Fruit fly (Drosophila melanogaster) whole organism, embryonic: ENCODE results near the gene CG10337.
A peak's percentile ranks its signal among the peaks of the same experiment; 100 is the strongest.

Experiments used
- Ada2b ChIP-seq: fragments of 200-800 bp; sonication (Bioruptor generic); IDR thresholded peaks from 2 replicates; pipeline ENCODE4 v1.3.6; 2022; ENCODE audit warnings: missing biosample characterization, missing genetic modification characterization
- Bgb ChIP-seq: fragments of 200-800 bp; sonication (Bioruptor generic); IDR thresholded peaks from 2 replicates; pipeline ENCODE4 v1.3.6; 2022; ENCODE audit warnings: missing biosample characterization, missing genetic modification characterization; ENCODE audit not compliant: partially characterized antibody
- CG10274 ChIP-seq: fragments of 200-800 bp; sonication (Bioruptor generic); optimal IDR thresholded peaks from 3 replicates; lab custom pipeline; 2017; ENCODE audit warnings: missing biosample characterization, mild to moderate bottlenecking, missing genetic modification characterization
- CG10366 ChIP-seq: fragments of 200-800 bp; sonication (Bioruptor generic); IDR thresholded peaks from 2 replicates; pipeline ENCODE4 v1.3.6; 2022; ENCODE audit warnings: missing biosample characterization, missing genetic modification characterization
- CG11085 ChIP-seq: fragments of 200-800 bp; sonication (Bioruptor generic); IDR thresholded peaks from 2 replicates; pipeline ENCODE4 v1.3.6; 2022; ENCODE audit warnings: missing biosample characterization, missing genetic modification characterization
- CG11247 ChIP-seq: fragments of 200-800 bp; sonication (Bioruptor generic); IDR thresholded peaks from 2 replicates; pipeline ENCODE4 v1.3.6; 2022; ENCODE audit warnings: missing biosample characterization, missing genetic modification characterization
- CG12155 ChIP-seq: fragments of 200-800 bp; sonication (Bioruptor generic); optimal IDR thresholded peaks from 3 replicates; lab custom pipeline; 2016; ENCODE audit warnings: missing biosample characterization, missing genetic modification characterization
- CG12236 ChIP-seq: fragments of 200-800 bp; sonication (Bioruptor generic); optimal IDR thresholded peaks from 2 replicates; lab custom pipeline; 2016; ENCODE audit warnings: missing biosample characterization, missing genetic modification characterization
- CG13296 ChIP-seq: fragments of 200-800 bp; sonication (Bioruptor generic); optimal IDR thresholded peaks from 3 replicates; lab custom pipeline; 2018; ENCODE audit warnings: missing biosample characterization, mild to moderate bottlenecking, missing genetic modification characterization
- CG14710 ChIP-seq: fragments of 200-800 bp; sonication (Bioruptor generic); optimal IDR thresholded peaks from 3 replicates; lab custom pipeline; 2019; ENCODE audit warnings: missing biosample characterization, mild to moderate bottlenecking, missing genetic modification characterization, moderate library complexity
- CG15601 ChIP-seq: fragments of 200-800 bp; sonication (Bioruptor generic); optimal IDR thresholded peaks from 3 replicates; lab custom pipeline; 2019; ENCODE audit warnings: missing biosample characterization, mild to moderate bottlenecking, missing genetic modification characterization, moderate library complexity
- CG18619 ChIP-seq: fragments of 200-800 bp; sonication (Bioruptor generic); optimal IDR thresholded peaks from 3 replicates; lab custom pipeline; 2017; ENCODE audit warnings: missing biosample characterization, mild to moderate bottlenecking, missing genetic modification characterization
- CG18764 ChIP-seq: fragments of 200-800 bp; sonication (Bioruptor generic); optimal IDR thresholded peaks from 3 replicates; lab custom pipeline; 2016; ENCODE audit warnings: missing biosample characterization, missing genetic modification characterization
- CG31441 ChIP-seq: fragments of 200-800 bp; sonication (Bioruptor generic); IDR thresholded peaks from 2 replicates; pipeline ENCODE4 v1.3.6; 2022; ENCODE audit warnings: missing biosample characterization, missing genetic modification characterization
- CG3407 ChIP-seq: fragments of 200-800 bp; sonication (Bioruptor generic); optimal IDR thresholded peaks from 2 replicates; lab custom pipeline; 2018; ENCODE audit warnings: missing biosample characterization, mild to moderate bottlenecking, missing genetic modification characterization
- CG4404 ChIP-seq: fragments of 200-800 bp; sonication (Bioruptor generic); IDR thresholded peaks from 2 replicates; pipeline ENCODE4 v1.3.6; 2022; ENCODE audit warnings: missing biosample characterization, missing genetic modification characterization
- CG4424 ChIP-seq: fragments of 200-800 bp; sonication (Bioruptor generic); optimal IDR thresholded peaks from 3 replicates; lab custom pipeline; 2016; ENCODE audit warnings: missing biosample characterization, missing genetic modification characterization
- CG5180 ChIP-seq: fragments of 200-800 bp; sonication (Bioruptor generic); optimal IDR thresholded peaks from 3 replicates; lab custom pipeline; 2017; ENCODE audit warnings: missing biosample characterization, missing genetic modification characterization, mild to moderate bottlenecking, moderate library complexity, missing genetic modification reagents
- CG6654 ChIP-seq: fragments of 200-800 bp; sonication (Bioruptor generic); optimal IDR thresholded peaks from 2 replicates; lab custom pipeline; 2017; ENCODE audit warnings: missing biosample characterization, mild to moderate bottlenecking, missing genetic modification characterization
- CG6854 ChIP-seq: fragments of 200-800 bp; sonication (Bioruptor generic); optimal IDR thresholded peaks from 3 replicates; lab custom pipeline; 2017; ENCODE audit warnings: missing biosample characterization, mild to moderate bottlenecking, missing genetic modification characterization
- CG8478 ChIP-seq: fragments of >200 bp; optimal IDR thresholded peaks from 2 replicates; lab custom pipeline; 2018
- CG9609 ChIP-seq: fragments of 200-800 bp; sonication (Bioruptor generic); optimal IDR thresholded peaks from 3 replicates; lab custom pipeline; 2016; ENCODE audit warnings: missing biosample characterization, missing genetic modification characterization
- D ChIP-seq, 2 experiments: fragments of 200-800 bp in 1 of 2; fragments of >200 bp in 1 of 2; sonication (Bioruptor generic) in 1 of 2; optimal IDR thresholded peaks; 2 replicates in 1 of 2; 3 replicates in 1 of 2; lab custom pipeline; 2017; ENCODE audit warnings: mild to moderate bottlenecking in 1 of 2, missing biosample characterization in 1 of 2, missing genetic modification characterization in 1 of 2, missing genetic modification reagents in 1 of 2
- Ets97D ChIP-seq: fragments of 200-800 bp; sonication (Bioruptor generic); optimal IDR thresholded peaks from 3 replicates; lab custom pipeline; 2016; ENCODE audit warnings: missing biosample characterization, missing genetic modification characterization
- Hand ChIP-seq: fragments of 200-800 bp; sonication (Bioruptor generic); optimal IDR thresholded peaks from 2 replicates; lab custom pipeline; 2017; ENCODE audit warnings: mild to moderate bottlenecking, missing biosample characterization, missing genetic modification reagents, missing genetic modification characterization
- Hmr ChIP-seq: fragments of 200-800 bp; sonication (Bioruptor generic); optimal IDR thresholded peaks from 3 replicates; lab custom pipeline; 2017; ENCODE audit warnings: mild to moderate bottlenecking, missing biosample characterization, missing genetic modification reagents, missing genetic modification characterization
- Mrtf ChIP-seq: fragments of 200-800 bp; sonication (Bioruptor generic); IDR thresholded peaks from 3 replicates; pipeline ENCODE4 v1.3.6; 2022; ENCODE audit warnings: missing biosample characterization, missing genetic modification characterization
- Oaz ChIP-seq: fragments of 200-800 bp; sonication (Bioruptor generic); IDR thresholded peaks from 2 replicates; pipeline ENCODE4 v1.3.6; 2022; ENCODE audit warnings: missing biosample characterization, missing genetic modification characterization
- Spps ChIP-seq: fragments of 200-800 bp; sonication (Bioruptor generic); optimal IDR thresholded peaks from 2 replicates; lab custom pipeline; 2018; ENCODE audit warnings: missing biosample characterization, mild to moderate bottlenecking, missing genetic modification characterization
- Stat92E ChIP-seq, 3 experiments: fragments of >200 bp in 2 of 3; fragments of 200-800 bp in 1 of 3; sonication (Bioruptor generic) in 1 of 3; optimal IDR thresholded peaks; 2 replicates each; lab custom pipeline; 2017 to 2019; ENCODE audit warnings: missing biosample characterization in 3 of 3, missing genetic modification characterization in 3 of 3, mild to moderate bottlenecking in 1 of 3, moderate library complexity in 1 of 3
- ash1 ChIP-seq: fragments of 200-800 bp; sonication (Bioruptor generic); optimal IDR thresholded peaks from 2 replicates; lab custom pipeline; 2018; ENCODE audit warnings: missing biosample characterization, mild to moderate bottlenecking, missing genetic modification characterization
- ems ChIP-seq: fragments of 200-800 bp; sonication (Bioruptor generic); optimal IDR thresholded peaks from 3 replicates; lab custom pipeline; 2016; ENCODE audit warnings: missing biosample characterization, missing genetic modification characterization
- gem ChIP-seq: fragments of 200-800 bp; sonication (Bioruptor generic); optimal IDR thresholded peaks from 2 replicates; lab custom pipeline; 2019; ENCODE audit warnings: missing biosample characterization, mild to moderate bottlenecking, missing genetic modification characterization, moderate library complexity
- gfzf ChIP-seq: fragments of 200-800 bp; sonication (Bioruptor generic); optimal IDR thresholded peaks from 2 replicates; lab custom pipeline; 2016; ENCODE audit warnings: missing biosample characterization, mild to moderate bottlenecking, missing genetic modification characterization, moderate library complexity
- hkb ChIP-seq, 2 experiments: fragments of 200-800 bp in 1 of 2; fragments of >200 bp in 1 of 2; sonication (Bioruptor generic) in 1 of 2; IDR thresholded peaks in 1 of 2; optimal IDR thresholded peaks in 1 of 2; 2 replicates each; pipeline versions ENCODE4 v1.3.6 to Lab custom; 2017 to 2022; ENCODE audit warnings: missing biosample characterization in 1 of 2, missing genetic modification characterization in 1 of 2
- insv ChIP-seq, 2 experiments: fragments of 200-800 bp; sonication (Bioruptor generic); optimal IDR thresholded peaks; 3 replicates each; lab custom pipeline; 2016 to 2018; ENCODE audit warnings: missing biosample characterization in 2 of 2, missing genetic modification characterization in 2 of 2
- kah ChIP-seq: fragments of 200-800 bp; sonication (Bioruptor generic); optimal IDR thresholded peaks from 2 replicates; lab custom pipeline; 2018; ENCODE audit warnings: missing biosample characterization, mild to moderate bottlenecking, missing genetic modification characterization
- ken ChIP-seq: fragments of 200-800 bp; sonication (Bioruptor generic); IDR thresholded peaks from 3 replicates; pipeline ENCODE4 v1.3.6; 2022; ENCODE audit warnings: missing biosample characterization, missing genetic modification characterization
- kni ChIP-seq: fragments of 200-800 bp; sonication (Bioruptor generic); optimal IDR thresholded peaks from 3 replicates; lab custom pipeline; 2017; ENCODE audit warnings: mild to moderate bottlenecking, missing biosample characterization, missing genetic modification reagents, missing genetic modification characterization
- nerfin-1 ChIP-seq: fragments of 200-800 bp; sonication (Bioruptor generic); optimal IDR thresholded peaks from 3 replicates; lab custom pipeline; 2019; ENCODE audit warnings: missing biosample characterization, mild to moderate bottlenecking, missing genetic modification characterization, moderate library complexity
- onecut ChIP-seq: fragments of 200-800 bp; sonication (Bioruptor generic); IDR thresholded peaks from 2 replicates; pipeline ENCODE4 v1.3.6; 2022; ENCODE audit warnings: missing biosample characterization, missing genetic modification characterization
- phol ChIP-seq: fragments of 200-800 bp; sonication (Bioruptor generic); optimal IDR thresholded peaks from 3 replicates; lab custom pipeline; 2018; ENCODE audit warnings: missing biosample characterization, mild to moderate bottlenecking, missing genetic modification characterization, moderate library complexity
- pita ChIP-seq: fragments of 200-800 bp; sonication (Bioruptor generic); optimal IDR thresholded peaks from 2 replicates; lab custom pipeline; 2017; ENCODE audit warnings: missing biosample characterization, mild to moderate bottlenecking, missing genetic modification characterization
- pum ChIP-seq: fragments of 200-800 bp; sonication (Bioruptor generic); optimal IDR thresholded peaks from 2 replicates; lab custom pipeline; 2016; ENCODE audit warnings: missing biosample characterization, missing genetic modification characterization
- scrt ChIP-seq: fragments of 200-800 bp; sonication (Bioruptor generic); optimal IDR thresholded peaks from 2 replicates; lab custom pipeline; 2018; ENCODE audit warnings: missing biosample characterization, mild to moderate bottlenecking, missing genetic modification characterization, moderate library complexity
- sisA ChIP-seq: fragments of 200-800 bp; sonication (Bioruptor generic); IDR thresholded peaks from 2 replicates; pipeline ENCODE4 v1.3.6; 2022; ENCODE audit warnings: missing biosample characterization, missing genetic modification characterization
- wdn ChIP-seq: fragments of 200-800 bp; sonication (Bioruptor generic); IDR thresholded peaks from 2 replicates; pipeline ENCODE4 v1.3.6; 2022; ENCODE audit warnings: missing biosample characterization, missing genetic modification characterization

Gene CG10337

dm6 chr2L:19572496-19573317 lies 25.9 kb upstream of the CG10337 start (continued):
- TF ChIP-seq ash1 (GFP tag; lab: Kevin White, UChicago) (no peak), ken (peak; percentile 28; the same call in 1 of the 3 replicates), CG12155 (peak; percentile 68), onecut (0 out of 2 replicates have a peak, but pooled peaks have one; percentile 27), CG4424 (GFP tag; lab: Kevin White, UChicago) (peak; percentile 42), pita (no peak), Bgb (GFP tag; lab: Robert Waterston, UW) (no peak), ems (GFP tag; lab: Kevin White, UChicago) (peak; percentile 59), CG11085 (GFP tag; lab: Robert Waterston, UW) (0 out of 2 replicates have a peak, but pooled peaks have one; percentile 14), Hand (GFP tag; lab: Kevin White, UChicago) (peak; percentile 54), Oaz (GFP tag; lab: Robert Waterston, UW) (no peak), kah (GFP tag; lab: Kevin White, UChicago) (no peak), CG5180 (peak; percentile 24), sisA (GFP tag; lab: Robert Waterston, UW) (peak; percentile 65), CG11247 (no peak), CG31441 (GFP tag; lab: Robert Waterston, UW) (peak; percentile 67), CG9609 (peak; percentile 47), CG3407 (GFP tag; lab: Kevin White, UChicago) (peak; percentile 30), wdn (GFP tag; lab: Robert Waterston, UW) (0 out of 2 replicates have a peak, but pooled peaks have one; percentile 13), CG6654 (GFP tag; lab: Kevin White, UChicago) (no peak), Mrtf (0 out of 3 replicates have a peak, but pooled peaks have one; percentile 8), CG15601 (tag; lab: Kevin White, UChicago) (peak; percentile 57), insv (GFP tag; optimal IDR thresholded peaks at IDR 0.05; lab: Kevin White, UChicago) (peak in 1 of 2 experiments; percentile 13), CG10274 (GFP tag; lab: Kevin White, UChicago) (peak; percentile 47), gfzf (GFP tag; lab: Kevin White, UChicago) (no peak), CG12236 (GFP tag; lab: Kevin White, UChicago) (peak; percentile 30), Spps (tag; lab: Kevin White, UChicago) (peak; percentile 44), CG18764 (GFP tag; lab: Kevin White, UChicago) (peak; percentile 23), CG4404 (GFP tag; lab: Robert Waterston, UW) (peak; percentile 48), Ets97D (peak; percentile 32), CG6854 (GFP tag; lab: Kevin White, UChicago) (peak; percentile 51), hkb (optimal IDR thresholded peaks at IDR 0.05; lab: Kevin White, UChicago) (no peak), hkb (GFP tag; IDR thresholded peaks at IDR 0.05; lab: Robert Waterston, UW) (peak; percentile 72), CG10366 (GFP tag; lab: Robert Waterston, UW) (peak; percentile 52), Hmr (peak; percentile 82), D (optimal IDR thresholded peaks at IDR 0.05; lab: Kevin White, UChicago) (no peak), D (GFP tag; optimal IDR thresholded peaks at IDR 0.05; lab: Kevin White, UChicago) (peak; percentile 44), kni (GFP tag; lab: Kevin White, UChicago) (no peak), CG14710 (tag; lab: Kevin White, UChicago) (peak; percentile 37), CG13296 (peak; percentile 72), CG18619 (GFP tag; lab: Kevin White, UChicago) (peak; percentile 52), nerfin-1 (no peak), Ada2b (0 out of 2 replicates have a peak, but pooled peaks have one; percentile 5), phol (tag; lab: Kevin White, UChicago) (peak; percentile 62), Stat92E (GFP tag; optimal IDR thresholded peaks at IDR 0.05; lab: Kevin White, UChicago) (no peak), scrt (GFP tag; lab: Kevin White, UChicago) (peak; percentile 78), gem (tag; lab: Kevin White, UChicago) (peak; percentile 78), pum (peak; percentile 5), CG8478 (lab: Kevin White, UChicago) (no peak)
